Fruit fly (Drosophila melanogaster) whole organism, embryonic: ENCODE results near the gene Glut4EF.
A peak's percentile ranks its signal among the peaks of the same experiment; 100 is the strongest.

ENCODE experiments used
- CG10267 ChIP-seq: fragments of 200-800 bp; sonication (Bioruptor generic); optimal IDR thresholded peaks from 2 replicates; lab custom pipeline; 2018; ENCODE audit warnings: missing biosample characterization, mild to moderate bottlenecking, missing genetic modification characterization, moderate library complexity
- CG10543 ChIP-seq: fragments of 200-800 bp; sonication (Bioruptor generic); optimal IDR thresholded peaks from 3 replicates; lab custom pipeline; 2017; ENCODE audit warnings: missing biosample characterization, mild to moderate bottlenecking, missing genetic modification characterization, moderate library complexity
- CG10565 ChIP-seq: fragments of 200-800 bp; sonication (Bioruptor generic); optimal IDR thresholded peaks from 3 replicates; lab custom pipeline; 2016; ENCODE audit warnings: missing biosample characterization, mild to moderate bottlenecking, missing genetic modification characterization
- CG12219 ChIP-seq: fragments of 200-800 bp; sonication (Bioruptor generic); optimal IDR thresholded peaks from 3 replicates; lab custom pipeline; 2018; ENCODE audit warnings: missing biosample characterization, mild to moderate bottlenecking, missing genetic modification characterization
- CG13287 ChIP-seq: fragments of 200-800 bp; sonication (Bioruptor generic); IDR thresholded peaks from 2 replicates; pipeline ENCODE4 v1.3.6; 2022; ENCODE audit warnings: missing biosample characterization, missing genetic modification characterization; ENCODE audit not compliant: partially characterized antibody
- CG14014 ChIP-seq: fragments of 200-800 bp; sonication (Bioruptor generic); IDR thresholded peaks from 2 replicates; pipeline ENCODE4 v1.3.6; 2022; ENCODE audit warnings: missing biosample characterization, missing genetic modification characterization
- CG14050 ChIP-seq: fragments of 200-800 bp; sonication (Bioruptor generic); IDR thresholded peaks from 3 replicates; pipeline ENCODE4 v1.3.6; 2022; ENCODE audit warnings: missing biosample characterization, missing genetic modification characterization
- CG14667 ChIP-seq: fragments of 200-800 bp; sonication (Bioruptor generic); IDR thresholded peaks from 2 replicates; pipeline ENCODE4 v1.3.6; 2022; ENCODE audit warnings: missing biosample characterization, missing genetic modification characterization
- CG16779 ChIP-seq: fragments of 200-800 bp; sonication (Bioruptor generic); IDR thresholded peaks from 2 replicates; pipeline ENCODE4 v1.3.6; 2022; ENCODE audit warnings: missing biosample characterization, missing genetic modification characterization
- CG17328 ChIP-seq: fragments of 200-800 bp; sonication (Bioruptor generic); IDR thresholded peaks from 2 replicates; pipeline ENCODE4 v1.3.6; 2022; ENCODE audit warnings: missing biosample characterization, missing genetic modification characterization
- CG17359 ChIP-seq: fragments of 200-800 bp; sonication (Bioruptor generic); optimal IDR thresholded peaks from 3 replicates; lab custom pipeline; 2018; ENCODE audit warnings: missing biosample characterization, mild to moderate bottlenecking, missing genetic modification characterization, moderate library complexity
- CG17361 ChIP-seq: fragments of 200-800 bp; sonication (Bioruptor generic); IDR thresholded peaks from 3 replicates; pipeline ENCODE4 v1.3.6; 2022; ENCODE audit warnings: missing biosample characterization, missing genetic modification characterization
- CG2889 ChIP-seq: fragments of 200-800 bp; sonication (Bioruptor generic); IDR thresholded peaks from 3 replicates; pipeline ENCODE4 v1.3.6; 2022; ENCODE audit warnings: missing biosample characterization, missing genetic modification characterization
- CG30403 ChIP-seq: fragments of 200-800 bp; sonication (Bioruptor generic); optimal IDR thresholded peaks from 3 replicates; lab custom pipeline; 2016; ENCODE audit warnings: missing biosample characterization, missing genetic modification characterization
- CG4404 ChIP-seq: fragments of 200-800 bp; sonication (Bioruptor generic); IDR thresholded peaks from 2 replicates; pipeline ENCODE4 v1.3.6; 2022; ENCODE audit warnings: missing biosample characterization, missing genetic modification characterization
- CG6689 ChIP-seq: fragments of 200-800 bp; sonication (Bioruptor generic); IDR thresholded peaks from 2 replicates; pipeline ENCODE4 v1.3.6; 2022; ENCODE audit warnings: missing biosample characterization, missing genetic modification characterization
- CG8944 ChIP-seq: fragments of 200-800 bp; sonication (Bioruptor generic); optimal IDR thresholded peaks from 3 replicates; lab custom pipeline; 2016; ENCODE audit warnings: missing biosample characterization, missing genetic modification characterization
- CG9797 ChIP-seq: fragments of 200-800 bp; sonication (Bioruptor generic); optimal IDR thresholded peaks from 3 replicates; lab custom pipeline; 2018; ENCODE audit warnings: missing biosample characterization, mild to moderate bottlenecking, missing genetic modification characterization
- Camta ChIP-seq: fragments of 200-800 bp; sonication (Bioruptor generic); optimal IDR thresholded peaks from 2 replicates; lab custom pipeline; 2016; ENCODE audit warnings: missing biosample characterization, missing genetic modification characterization
- Dip3 ChIP-seq: fragments of 200-800 bp; sonication (Bioruptor generic); optimal IDR thresholded peaks from 3 replicates; lab custom pipeline; 2016; ENCODE audit warnings: missing biosample characterization, missing genetic modification characterization
- Doc3 ChIP-seq: fragments of 200-800 bp; sonication (Bioruptor generic); IDR thresholded peaks from 3 replicates; pipeline ENCODE4 v1.3.6; 2022; ENCODE audit warnings: missing biosample characterization, missing genetic modification characterization; ENCODE audit not compliant: partially characterized antibody
- Fer2 ChIP-seq: fragments of 200-800 bp; sonication (Bioruptor generic); optimal IDR thresholded peaks from 2 replicates; lab custom pipeline; 2018; ENCODE audit warnings: missing biosample characterization, mild to moderate bottlenecking, missing genetic modification characterization, moderate library complexity
- H15 ChIP-seq: fragments of 200-800 bp; sonication (Bioruptor generic); IDR thresholded peaks from 3 replicates; pipeline ENCODE4 v1.3.6; 2022; ENCODE audit warnings: missing biosample characterization, missing genetic modification characterization
- HLH3B ChIP-seq: fragments of 200-800 bp; sonication (Bioruptor generic); IDR thresholded peaks from 2 replicates; pipeline ENCODE4 v1.3.6; 2022; ENCODE audit warnings: missing biosample characterization, missing genetic modification characterization
- Kr ChIP-seq: fragments of 200-800 bp; sonication (Bioruptor generic); optimal IDR thresholded peaks from 2 replicates; lab custom pipeline; 2017; ENCODE audit warnings: missing biosample characterization, mild to moderate bottlenecking, missing genetic modification characterization
- Lim3 ChIP-seq: fragments of 200-800 bp; sonication (Bioruptor generic); IDR thresholded peaks from 2 replicates; pipeline ENCODE4 v1.3.6; 2022; ENCODE audit warnings: missing biosample characterization, missing genetic modification characterization
- MTF-1 ChIP-seq: fragments of 200-800 bp; sonication (Bioruptor generic); optimal IDR thresholded peaks from 2 replicates; lab custom pipeline; 2018; ENCODE audit warnings: missing biosample characterization, mild to moderate bottlenecking, missing genetic modification characterization, borderline replicate concordance
- Max ChIP-seq: fragments of 200-800 bp; sonication (Bioruptor generic); optimal IDR thresholded peaks from 2 replicates; lab custom pipeline; 2016; ENCODE audit warnings: missing biosample characterization, mild to moderate bottlenecking, missing genetic modification characterization
- NC2α ChIP-seq: fragments of 200-800 bp; sonication (Bioruptor generic); optimal IDR thresholded peaks from 2 replicates; lab custom pipeline; 2016; ENCODE audit warnings: missing biosample characterization, missing genetic modification characterization
- Optix ChIP-seq: fragments of 200-800 bp; sonication (Bioruptor generic); IDR thresholded peaks from 3 replicates; pipeline ENCODE4 v1.3.6; 2022; ENCODE audit warnings: missing biosample characterization, missing genetic modification characterization
- Poxn ChIP-seq: fragments of 200-800 bp; sonication (Bioruptor generic); IDR thresholded peaks from 2 replicates; pipeline ENCODE4 v1.3.6; 2022; ENCODE audit warnings: missing biosample characterization, missing genetic modification characterization
- Six4 ChIP-seq: fragments of 200-800 bp; sonication (Bioruptor generic); optimal IDR thresholded peaks from 2 replicates; lab custom pipeline; 2016; ENCODE audit warnings: missing biosample characterization, missing genetic modification characterization
- az2 ChIP-seq: fragments of 200-800 bp; sonication (Bioruptor generic); optimal IDR thresholded peaks from 3 replicates; lab custom pipeline; 2016; ENCODE audit warnings: missing biosample characterization, missing genetic modification characterization
- cato ChIP-seq: fragments of 200-800 bp; sonication (Bioruptor generic); optimal IDR thresholded peaks from 2 replicates; lab custom pipeline; 2016; ENCODE audit warnings: missing biosample characterization, missing genetic modification characterization, borderline replicate concordance
- crp ChIP-seq, 2 experiments: fragments of 200-800 bp; sonication (Bioruptor generic); optimal IDR thresholded peaks; 2 replicates in 1 of 2; 3 replicates in 1 of 2; lab custom pipeline; 2017; ENCODE audit warnings: missing biosample characterization in 2 of 2, missing genetic modification characterization in 2 of 2, mild to moderate bottlenecking in 1 of 2, moderate library complexity in 1 of 2
- danr ChIP-seq: fragments of 200-800 bp; sonication (Bioruptor generic); IDR thresholded peaks from 2 replicates; pipeline ENCODE4 v1.3.6; 2022; ENCODE audit warnings: missing biosample characterization, missing genetic modification characterization
- dysf ChIP-seq: fragments of 200-800 bp; sonication (Bioruptor generic); IDR thresholded peaks from 3 replicates; pipeline ENCODE4 v1.3.6; 2022; ENCODE audit warnings: missing biosample characterization, missing genetic modification characterization
- esg ChIP-seq: fragments of 200-800 bp; sonication (Bioruptor generic); conservative IDR thresholded peaks from 2 replicates; pipeline ENCODE4 v1.3.6; 2022; ENCODE audit warnings: missing biosample characterization, missing genetic modification characterization
- fd3F ChIP-seq: fragments of 200-800 bp; sonication (Bioruptor generic); optimal IDR thresholded peaks from 2 replicates; lab custom pipeline; 2018; ENCODE audit warnings: missing biosample characterization, mild to moderate bottlenecking, missing genetic modification characterization, moderate library complexity
- gce ChIP-seq: fragments of 200-800 bp; sonication (Bioruptor generic); IDR thresholded peaks from 3 replicates; pipeline ENCODE4 v1.3.6; 2022; ENCODE audit warnings: missing biosample characterization, missing genetic modification characterization
- hbn ChIP-seq: fragments of 200-800 bp; sonication (Bioruptor generic); IDR thresholded peaks from 2 replicates; pipeline ENCODE4 v1.3.6; 2022; ENCODE audit warnings: missing biosample characterization, missing genetic modification characterization; ENCODE audit not compliant: partially characterized antibody
- jing ChIP-seq: fragments of 200-800 bp; sonication (Bioruptor generic); optimal IDR thresholded peaks from 2 replicates; lab custom pipeline; 2018; ENCODE audit warnings: missing biosample characterization, mild to moderate bottlenecking, missing genetic modification characterization
- ken ChIP-seq: fragments of 200-800 bp; sonication (Bioruptor generic); IDR thresholded peaks from 3 replicates; pipeline ENCODE4 v1.3.6; 2022; ENCODE audit warnings: missing biosample characterization, missing genetic modification characterization
- lab ChIP-seq: fragments of 200-800 bp; sonication (Bioruptor generic); optimal IDR thresholded peaks from 3 replicates; lab custom pipeline; 2017; ENCODE audit warnings: missing biosample characterization, missing genetic modification characterization, mild to moderate bottlenecking, moderate library complexity, missing genetic modification reagents
- nerfin-1 ChIP-seq: fragments of 200-800 bp; sonication (Bioruptor generic); optimal IDR thresholded peaks from 3 replicates; lab custom pipeline; 2019; ENCODE audit warnings: missing biosample characterization, mild to moderate bottlenecking, missing genetic modification characterization, moderate library complexity
- sd ChIP-seq: fragments of 200-800 bp; sonication (Bioruptor generic); optimal IDR thresholded peaks from 3 replicates; lab custom pipeline; 2018; ENCODE audit warnings: missing biosample characterization, mild to moderate bottlenecking, missing genetic modification characterization, moderate library complexity
- tap ChIP-seq: fragments of 200-800 bp; optimal IDR thresholded peaks from 3 replicates; lab custom pipeline; 2019; ENCODE audit warnings: missing biosample characterization, mild to moderate bottlenecking, missing genetic modification characterization, moderate library complexity
- unc-4 ChIP-seq: fragments of 200-800 bp; sonication (Bioruptor generic); IDR thresholded peaks from 2 replicates; pipeline ENCODE4 v1.3.6; 2022; ENCODE audit warnings: missing biosample characterization, missing genetic modification characterization; ENCODE audit not compliant: partially characterized antibody
- unpg ChIP-seq: fragments of 200-800 bp; sonication (Bioruptor generic); optimal IDR thresholded peaks from 3 replicates; lab custom pipeline; 2018; ENCODE audit warnings: missing biosample characterization, mild to moderate bottlenecking, missing genetic modification characterization, moderate library complexity
- zf30C ChIP-seq: fragments of 200-800 bp; sonication (Bioruptor generic); optimal IDR thresholded peaks from 3 replicates; lab custom pipeline; 2018; ENCODE audit warnings: missing biosample characterization, mild to moderate bottlenecking, missing genetic modification characterization

The Glut4EF gene

dm6 chr3R:9873753-9874117 is 746 bp upstream of the Glut4EF start (continued):
- TF ChIP-seq dysf (peak; percentile 88), Camta (peak; percentile 66), gce (GFP tag; lab: Robert Waterston, UW) (peak; percentile 15; the same call in 1 of the 3 replicates), CG16779 (GFP tag; lab: Robert Waterston, UW) (0 out of 2 replicates have a peak, but pooled peaks have one; percentile 23), tap (peak; percentile 56), NC2α (GFP tag; lab: Kevin White, UChicago) (peak; percentile 55), CG17359 (tag; lab: Kevin White, UChicago) (peak; percentile 80), Poxn (0 out of 2 replicates have a peak, but pooled peaks have one; percentile 44), CG4404 (GFP tag; lab: Robert Waterston, UW) (peak; percentile 68; the same call in 1 of the 2 replicates), Max (GFP tag; lab: Kevin White, UChicago) (peak; percentile 72), nerfin-1 (no peak), unpg (GFP tag; lab: Kevin White, UChicago) (peak; percentile 70), sd (no peak), CG10267 (tag; lab: Kevin White, UChicago) (peak; percentile 37), CG17328 (GFP tag; lab: Robert Waterston, UW) (peak; percentile 44; the same call in 1 of the 2 replicates), ken (GFP tag; lab: Robert Waterston, UW) (peak; percentile 60; the same call in 2 of the 3 replicates), lab (peak; percentile 84), jing (no peak), danr (GFP tag; lab: Robert Waterston, UW) (peak; percentile 76), fd3F (peak; percentile 73), zf30C (GFP tag; lab: Kevin White, UChicago) (no peak), CG9797 (GFP tag; lab: Kevin White, UChicago) (no peak), CG17361 (GFP tag; lab: Robert Waterston, UW) (peak; percentile 84), hbn (GFP tag; lab: Robert Waterston, UW) (no peak), az2 (peak; percentile 61), CG14050 (GFP tag; lab: Robert Waterston, UW) (peak; percentile 62), CG14014 (GFP tag; lab: Robert Waterston, UW) (peak; percentile 57; the same call in 1 of the 2 replicates), Doc3 (GFP tag; lab: Robert Waterston, UW) (no peak), CG13287 (GFP tag; lab: Robert Waterston, UW) (0 out of 2 replicates have a peak, but pooled peaks have one; percentile 3), CG10565 (GFP tag; lab: Kevin White, UChicago) (no peak), CG10543 (GFP tag; lab: Kevin White, UChicago) (no peak), Fer2 (tag; lab: Kevin White, UChicago) (no peak), CG12219 (peak; percentile 47), H15 (GFP tag; lab: Robert Waterston, UW) (peak; percentile 49; the same call in 2 of the 3 replicates), CG30403 (peak; percentile 87), Kr (GFP tag; lab: Kevin White, UChicago) (no peak), esg (GFP tag; lab: Robert Waterston, UW) (peak; percentile 81), MTF-1 (GFP tag; lab: Kevin White, UChicago) (no peak), unc-4 (GFP tag; lab: Robert Waterston, UW) (no peak), HLH3B (GFP tag; lab: Robert Waterston, UW) (peak; percentile 71), crp (GFP tag; optimal IDR thresholded peaks at IDR 0.05; lab: Kevin White, UChicago) (peak in 1 of 2 experiments; percentile 62), CG2889 (GFP tag; lab: Robert Waterston, UW) (peak; percentile 69), Lim3 (GFP tag; lab: Robert Waterston, UW) (peak; percentile 50; the same call in 1 of the 2 replicates), Six4 (GFP tag; lab: Kevin White, UChicago) (no peak), CG14667 (GFP tag; lab: Robert Waterston, UW) (peak; percentile 61), CG8944 (peak; percentile 83), Dip3 (GFP tag; lab: Kevin White, UChicago) (peak; percentile 91), cato (GFP tag; lab: Kevin White, UChicago) (peak; percentile 54), Optix (peak; percentile 43; the same call in 2 of the 3 replicates), CG6689 (GFP tag; lab: Robert Waterston, UW) (peak; percentile 86)
